Worm (Caenorhabditis elegans): ENCODE results near the gene T25B6.3.

- no peak for TF ChIP-seq ZK546.5 (tag; optimal IDR thresholded peaks at IDR 0.05)
- TF ChIP-seq mdl-1 (tag; optimal IDR thresholded peaks at IDR 0.05) = no peak
Measured at ce11 chrX:8997450-8998075, 29.8 kb upstream of the T25B6.3 start, which contains the start of gene C24A3.2.
